Fruit fly (Drosophila melanogaster) whole organism, pupa: ENCODE measurements around the gene CG1394.

Source experiments
- CG10348 ChIP-seq: fragments of 200-800 bp; sonication (Bioruptor generic); IDR thresholded peaks from 2 replicates; pipeline ENCODE4 v1.3.6; 2022; ENCODE audit warnings: missing biosample characterization, missing genetic modification characterization
- CG12605 ChIP-seq: fragments of 200-800 bp; sonication (Bioruptor generic); IDR thresholded peaks from 2 replicates; pipeline ENCODE4 v1.3.6; 2022; ENCODE audit warnings: missing biosample characterization, missing genetic modification characterization
- CG14655 ChIP-seq: fragments of 200-800 bp; sonication (Bioruptor generic); optimal IDR thresholded peaks from 3 replicates; lab custom pipeline; 2017; ENCODE audit warnings: mild to moderate bottlenecking, missing biosample characterization, missing genetic modification reagents, missing genetic modification characterization
- CG15710 ChIP-seq: fragments of 200-800 bp; sonication (Bioruptor generic); optimal IDR thresholded peaks from 2 replicates; lab custom pipeline; 2018; ENCODE audit warnings: missing biosample characterization, mild to moderate bottlenecking, missing genetic modification characterization, moderate library complexity
- CG17806 ChIP-seq: fragments of 200-800 bp; sonication (Bioruptor generic); optimal IDR thresholded peaks from 2 replicates; lab custom pipeline; 2018; ENCODE audit warnings: missing biosample characterization, mild to moderate bottlenecking, missing genetic modification characterization, moderate library complexity
- CG32121 ChIP-seq: fragments of 200-800 bp; sonication (Bioruptor generic); IDR thresholded peaks from 2 replicates; pipeline ENCODE4 v1.3.6; 2022; ENCODE audit warnings: missing biosample characterization, missing genetic modification characterization
- CG34367 ChIP-seq: fragments of 200-800 bp; sonication (Bioruptor generic); optimal IDR thresholded peaks from 2 replicates; lab custom pipeline; 2018; ENCODE audit warnings: missing biosample characterization, mild to moderate bottlenecking, missing genetic modification characterization
- CG4496 ChIP-seq: fragments of 200-800 bp; sonication (Bioruptor generic); IDR thresholded peaks from 3 replicates; pipeline ENCODE4 v1.3.6; 2022; ENCODE audit warnings: missing biosample characterization, missing genetic modification characterization
- CG8159 ChIP-seq: fragments of 200-800 bp; sonication (Bioruptor generic); optimal IDR thresholded peaks from 3 replicates; lab custom pipeline; 2018; ENCODE audit warnings: missing biosample characterization, mild to moderate bottlenecking, missing genetic modification characterization, moderate library complexity
- CG8301 ChIP-seq: fragments of 200-800 bp; sonication (Bioruptor generic); optimal IDR thresholded peaks from 2 replicates; lab custom pipeline; 2018; ENCODE audit warnings: missing biosample characterization, mild to moderate bottlenecking, missing genetic modification characterization
- CG9948 ChIP-seq: fragments of 200-800 bp; sonication (Bioruptor generic); optimal IDR thresholded peaks from 2 replicates; lab custom pipeline; 2018; ENCODE audit warnings: missing biosample characterization, mild to moderate bottlenecking, missing genetic modification characterization, moderate library complexity
- D1 ChIP-seq: fragments of 200-800 bp; sonication (Bioruptor generic); optimal IDR thresholded peaks from 2 replicates; lab custom pipeline; 2018; ENCODE audit warnings: missing biosample characterization, mild to moderate bottlenecking, missing genetic modification characterization, moderate library complexity
- EcR ChIP-seq: fragments of 200-800 bp; sonication (Bioruptor generic); optimal IDR thresholded peaks from 3 replicates; lab custom pipeline; 2019; ENCODE audit warnings: missing biosample characterization, missing genetic modification characterization, mild to moderate bottlenecking, moderate library complexity, missing genetic modification reagents
- Ets98B ChIP-seq: fragments of 200-800 bp; sonication (Bioruptor generic); IDR thresholded peaks from 2 replicates; pipeline ENCODE4 v1.3.6; 2022; ENCODE audit warnings: missing biosample characterization, missing genetic modification characterization
- Pif1A ChIP-seq: fragments of 200-800 bp; sonication (Bioruptor generic); optimal IDR thresholded peaks from 3 replicates; lab custom pipeline; 2016; ENCODE audit warnings: missing biosample characterization, missing genetic modification characterization
- Pif1B ChIP-seq: fragments of 200-800 bp; sonication (Bioruptor generic); optimal IDR thresholded peaks from 3 replicates; lab custom pipeline; 2016; ENCODE audit warnings: missing biosample characterization, missing genetic modification characterization
- Snoo ChIP-seq: fragments of 200-800 bp; sonication (Bioruptor generic); optimal IDR thresholded peaks from 3 replicates; lab custom pipeline; 2017; ENCODE audit warnings: missing biosample characterization, mild to moderate bottlenecking, missing genetic modification characterization, inconsistent platforms
- fd96Ca ChIP-seq: fragments of 200-800 bp; sonication (Bioruptor generic); IDR thresholded peaks from 3 replicates; pipeline ENCODE4 v1.3.6; 2022; ENCODE audit warnings: missing biosample characterization, missing genetic modification characterization
- gl ChIP-seq: fragments of 200-800 bp; sonication (Bioruptor generic); optimal IDR thresholded peaks from 2 replicates; lab custom pipeline; 2018; ENCODE audit warnings: missing biosample characterization, mild to moderate bottlenecking, missing genetic modification characterization
- rn ChIP-seq: fragments of 200-800 bp; sonication (Bioruptor generic); IDR thresholded peaks from 2 replicates; pipeline ENCODE4 v1.3.6; 2022; ENCODE audit warnings: missing biosample characterization, missing genetic modification characterization

The CG1394 gene

dm6 chrX:11132312-11132711, 38.2 kb downstream of the CG1394 start, which contains the start of gene CG44385:
CG44385 (minus strand) TSS chrX:11132412.
- TF ChIP-seq CG15710 (tag; lab: Kevin White, UChicago) (no peak), Pif1A (no peak), Ets98B (no peak), CG8159 (no peak), Pif1B (GFP tag; lab: Kevin White, UChicago) (no peak), CG32121 (GFP tag; lab: Robert Waterston, UW) (no peak), CG10348 (GFP tag; lab: Robert Waterston, UW) (no peak)
- TF ChIP-seq, all 21 proteins: peak for 0

- TF ChIP-seq CG17806: no peak
- TF ChIP-seq Snoo (tag; lab: Kevin White, UChicago): no peak
- TF ChIP-seq CG10348 (GFP tag; lab: Robert Waterston, UW): no peak
- TF ChIP-seq Ets98B: no peak
- no peak for TF ChIP-seq CG14655 (GFP tag; lab: Kevin White, UChicago)
- no peak for TF ChIP-seq CG8159
- TF ChIP-seq rn (GFP tag; lab: Robert Waterston, UW): no peak
- 0 out of 2 replicates have a peak, but pooled peaks have one; percentile 13 for TF ChIP-seq CG12605 (GFP tag; lab: Robert Waterston, UW)
- no peak for TF ChIP-seq fd96Ca (GFP tag; lab: Robert Waterston, UW)
Measured at dm6 chrX:11128828-11129227, 41.6 kb downstream of the CG1394 start, which contains the start of gene SrpRalpha. SrpRalpha (minus strand) TSS chrX:11129087.

- no peak for TF ChIP-seq rn (GFP tag; lab: Robert Waterston, UW)
- no peak for TF ChIP-seq CG8159
- no peak for TF ChIP-seq fd96Ca (GFP tag; lab: Robert Waterston, UW)
- no peak for TF ChIP-seq Ets98B
- no peak; the same call in 2 of the 3 replicates for TF ChIP-seq CG4496
- no peak for TF ChIP-seq CG14655 (GFP tag; lab: Kevin White, UChicago)
- TF ChIP-seq CG10348 (GFP tag; lab: Robert Waterston, UW): no peak
- no peak for TF ChIP-seq Pif1A
- no peak for TF ChIP-seq EcR
- TF ChIP-seq Pif1B (GFP tag; lab: Kevin White, UChicago): no peak
- no peak for TF ChIP-seq CG15710 (tag; lab: Kevin White, UChicago)
- no peak for TF ChIP-seq CG32121 (GFP tag; lab: Robert Waterston, UW)
- TF ChIP-seq CG8301 (tag; lab: Kevin White, UChicago): no peak
Measured at dm6 chrX:11124749-11125508, 45.5 kb downstream of the CG1394 start, which contains the start of gene Rpt3. Rpt3 (plus strand) TSS chrX:11125101.

dm6 chrX:11124126-11124748, 46.2 kb downstream of the CG1394 start, which contains the start of gene CG11122:
CG11122 (minus strand) TSS chrX:11124726.
- TF ChIP-seq D1 (no peak), CG4496 (peak; percentile 36; the same call in 1 of the 3 replicates)
- TF ChIP-seq, all 21 proteins: peak for 1

dm6 chrX:11123561-11123960, 46.9 kb downstream of the CG1394 start:
- TF ChIP-seq CG9948 (tag; lab: Kevin White, UChicago): peak; percentile 8
- peak; percentile 50 for TF ChIP-seq CG15710 (tag; lab: Kevin White, UChicago)
- TF ChIP-seq Pif1B (GFP tag; lab: Kevin White, UChicago): no peak
- peak; percentile 66 for TF ChIP-seq CG34367
- TF ChIP-seq Pif1A: no peak
- TF ChIP-seq gl (tag; lab: Kevin White, UChicago): peak; percentile 72
- TF ChIP-seq CG4496: 0 out of 3 replicates have a peak, but pooled peaks have one; percentile 20
